Worm (Caenorhabditis elegans): Measurements from ENCODE around the gene F46G10.1.

ce11 chrX:13294669-13295068 lies 16.9 kb downstream of the F46G10.1 start, which contains the start of gene srd-36:
- TF ChIP-seq tbx-7 (tag; optimal IDR thresholded peaks at IDR 0.05) (no peak), elt-2 (tag; optimal IDR thresholded peaks at IDR 0.05) (no peak), ama-1 (optimal IDR thresholded peaks at IDR 0.05) (no peak), ceh-24 (tag; optimal IDR thresholded peaks at IDR 0.05) (no peak), ceh-9 (tag; optimal IDR thresholded peaks at IDR 0.05) (no peak), ceh-14 (tag; optimal IDR thresholded peaks at IDR 0.05) (no peak)
